Worm (Caenorhabditis elegans) whole organism, L2 larva: ENCODE measurements around the gene srr-7.
A peak's percentile ranks its signal among the peaks of the same experiment; 100 is the strongest.

Experiments used
- R02D3.7 ChIP-seq: fragments of 150-350 bp; optimal IDR thresholded peaks from 2 replicates; lab custom pipeline; 2014; ENCODE audit warnings: missing biosample characterization, missing genetic modification characterization
- Y55F3AM.14 ChIP-seq: fragments of 200-800 bp; sonication (Bioruptor generic); optimal IDR thresholded peaks from 2 replicates; lab custom pipeline; 2018; ENCODE audit warnings: mild to moderate bottlenecking, missing genetic modification characterization, missing compliant biosample characterization
- ZK546.5 ChIP-seq: sonication (generic microtip); optimal IDR thresholded peaks from 2 replicates; lab custom pipeline; 2017; ENCODE audit warnings: missing biosample characterization, missing genetic modification characterization
- alr-1 ChIP-seq: fragments of 150-350 bp; optimal IDR thresholded peaks from 2 replicates; lab custom pipeline; 2014; ENCODE audit warnings: missing biosample characterization, missing genetic modification characterization
- aly-2 ChIP-seq: fragments of 150-350 bp; optimal IDR thresholded peaks from 2 replicates; lab custom pipeline; 2014; ENCODE audit warnings: missing biosample characterization, missing genetic modification characterization
- ama-1 ChIP-seq: fragments of 150-350 bp; optimal IDR thresholded peaks from 2 replicates; lab custom pipeline; 2018; ENCODE audit warnings: inconsistent platforms
- blmp-1 ChIP-seq: sonication (generic microtip); optimal IDR thresholded peaks from 2 replicates; lab custom pipeline; 2017; ENCODE audit warnings: missing genetic modification characterization, mild to moderate bottlenecking, missing compliant biosample characterization, antibody characterized with exemption, moderate library complexity; ENCODE audit not compliant: insufficient read depth
- ceh-16 ChIP-seq: fragments of 150-350 bp; optimal IDR thresholded peaks from 2 replicates; lab custom pipeline; 2014; ENCODE audit warnings: missing biosample characterization, missing genetic modification characterization
- ceh-82 ChIP-seq: fragments of 150-350 bp; optimal IDR thresholded peaks from 2 replicates; lab custom pipeline; 2014; ENCODE audit warnings: missing biosample characterization, missing genetic modification characterization
- crh-2 ChIP-seq: sonication (generic microtip); optimal IDR thresholded peaks from 2 replicates; lab custom pipeline; 2017; ENCODE audit warnings: missing biosample characterization, missing genetic modification characterization
- egl-27 ChIP-seq: sonication (generic microtip); optimal IDR thresholded peaks from 3 replicates; lab custom pipeline; 2017; ENCODE audit warnings: missing biosample characterization, missing genetic modification reagents, missing genetic modification characterization
- fos-1 ChIP-seq: fragments of 150-350 bp; optimal IDR thresholded peaks from 2 replicates; lab custom pipeline; 2014; ENCODE audit warnings: missing biosample characterization, missing genetic modification characterization
- gmeb-1 ChIP-seq: fragments of 150-350 bp; optimal IDR thresholded peaks from 2 replicates; lab custom pipeline; 2014; ENCODE audit warnings: missing biosample characterization, missing genetic modification characterization
- lin-13 ChIP-seq: fragments of 150-350 bp; optimal IDR thresholded peaks from 2 replicates; lab custom pipeline; 2014; ENCODE audit warnings: missing biosample characterization, missing genetic modification reagents, missing genetic modification characterization
- lin-39 ChIP-seq: fragments of 150-350 bp; optimal IDR thresholded peaks from 2 replicates; lab custom pipeline; 2014; ENCODE audit warnings: missing biosample characterization, missing genetic modification reagents, missing genetic modification characterization
- lsy-2 ChIP-seq, 2 experiments: fragments of 150-350 bp in 1 of 2; sonication (generic microtip) in 1 of 2; optimal IDR thresholded peaks; 2 replicates each; lab custom pipeline; 2014 to 2017; ENCODE audit warnings: missing biosample characterization in 2 of 2, missing genetic modification characterization in 2 of 2
- mab-5 ChIP-seq: fragments of 150-350 bp; optimal IDR thresholded peaks from 2 replicates; lab custom pipeline; 2014; ENCODE audit warnings: missing biosample characterization, missing genetic modification characterization
- mbf-1 ChIP-seq: sonication (generic microtip); optimal IDR thresholded peaks from 2 replicates; lab custom pipeline; 2017; ENCODE audit warnings: missing biosample characterization, missing genetic modification characterization
- mdl-1 ChIP-seq, 2 experiments: fragments of 150-350 bp in 1 of 2; sonication (generic microtip) in 1 of 2; optimal IDR thresholded peaks; 2 replicates each; lab custom pipeline; 2017; ENCODE audit warnings: missing biosample characterization in 2 of 2, missing genetic modification characterization in 2 of 2
- nhr-10 ChIP-seq: sonication (generic microtip); optimal IDR thresholded peaks from 2 replicates; lab custom pipeline; 2017; ENCODE audit warnings: missing biosample characterization, missing genetic modification characterization
- nhr-129 ChIP-seq: fragments of 150-350 bp; optimal IDR thresholded peaks from 2 replicates; lab custom pipeline; 2014; ENCODE audit warnings: missing biosample characterization, missing genetic modification characterization
- nhr-21 ChIP-seq: fragments of 150-350 bp; optimal IDR thresholded peaks from 2 replicates; lab custom pipeline; 2014; ENCODE audit warnings: missing biosample characterization, missing genetic modification characterization
- nhr-23 ChIP-seq: fragments of 150-350 bp; optimal IDR thresholded peaks from 2 replicates; lab custom pipeline; 2014; ENCODE audit warnings: missing biosample characterization, missing genetic modification reagents, missing genetic modification characterization
- nhr-237 ChIP-seq: fragments of 150-350 bp; optimal IDR thresholded peaks from 2 replicates; lab custom pipeline; 2014; ENCODE audit warnings: missing biosample characterization, missing genetic modification characterization
- nhr-25 ChIP-seq: fragments of 150-350 bp; sonication (generic microtip); optimal IDR thresholded peaks from 3 replicates; lab custom pipeline; 2014; ENCODE audit warnings: missing biosample characterization, missing genetic modification characterization
- sem-4 ChIP-seq: fragments of 150-350 bp; optimal IDR thresholded peaks from 2 replicates; lab custom pipeline; 2014; ENCODE audit warnings: missing biosample characterization, missing genetic modification reagents, missing genetic modification characterization
- skn-1 ChIP-seq: sonication (generic microtip); optimal IDR thresholded peaks from 2 replicates; lab custom pipeline; 2017; ENCODE audit warnings: missing biosample characterization, missing genetic modification characterization
- sma-3 ChIP-seq: sonication (generic microtip); optimal IDR thresholded peaks from 2 replicates; lab custom pipeline; 2016; ENCODE audit warnings: missing genetic modification reagents, missing genetic modification characterization, missing compliant biosample characterization
- sma-9 ChIP-seq, 2 experiments: fragments of 150-350 bp in 1 of 2; sonication (generic microtip) in 1 of 2; optimal IDR thresholded peaks; 2 replicates each; lab custom pipeline; 2014 to 2016; ENCODE audit warnings: missing genetic modification characterization in 2 of 2, mild to moderate bottlenecking in 1 of 2, missing biosample characterization in 1 of 2, missing compliant biosample characterization in 1 of 2, missing genetic modification reagents in 1 of 2, moderate library complexity in 1 of 2
- snpc-4 ChIP-seq: fragments of 150-350 bp; optimal IDR thresholded peaks from 2 replicates; lab custom pipeline; 2014; ENCODE audit warnings: missing biosample characterization, missing genetic modification characterization
- unc-55 ChIP-seq: fragments of 150-350 bp; sonication (generic microtip); optimal IDR thresholded peaks from 3 replicates; lab custom pipeline; 2014; ENCODE audit warnings: missing biosample characterization, missing genetic modification reagents, missing genetic modification characterization
- unc-62 ChIP-seq: fragments of 150-350 bp; optimal IDR thresholded peaks from 2 replicates; lab custom pipeline; 2014; ENCODE audit warnings: missing biosample characterization, missing genetic modification reagents, missing genetic modification characterization
- zag-1 ChIP-seq: fragments of 150-350 bp; optimal IDR thresholded peaks from 2 replicates; lab custom pipeline; 2014; ENCODE audit warnings: missing biosample characterization, missing genetic modification characterization
- ztf-1 ChIP-seq: fragments of 200-800 bp; sonication (Bioruptor generic); conservative IDR thresholded peaks from 2 replicates; pipeline ENCODE4 v1.3.6; 2022; ENCODE audit warnings: missing genetic modification characterization, missing compliant biosample characterization
- ztf-11 ChIP-seq: sonication (generic microtip); optimal IDR thresholded peaks from 2 replicates; lab custom pipeline; 2017; ENCODE audit warnings: missing biosample characterization, missing genetic modification characterization
- ztf-4 ChIP-seq: fragments of 150-350 bp; optimal IDR thresholded peaks from 2 replicates; lab custom pipeline; 2014; ENCODE audit warnings: missing biosample characterization, missing genetic modification characterization

The srr-7 gene

DNA sequence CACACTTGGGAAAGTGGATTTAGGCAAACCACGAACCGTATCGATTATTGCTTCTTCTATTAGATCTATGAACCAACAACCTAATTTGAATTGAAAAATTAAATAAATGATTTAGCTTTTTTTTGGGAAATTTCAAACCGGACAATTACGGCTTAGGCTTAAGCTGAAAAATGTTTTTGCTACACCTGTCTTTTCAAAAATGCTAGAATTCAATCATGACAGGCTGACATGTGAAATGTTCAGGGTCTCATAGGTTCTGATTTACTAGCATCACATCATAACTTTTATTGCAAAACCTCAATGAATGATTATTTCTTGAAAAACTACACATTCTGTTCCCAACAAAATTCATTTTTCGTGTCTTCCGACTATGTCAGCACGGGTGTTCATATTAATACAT lies 25.2 kb downstream of the srr-7 start, which contains the start of gene srh-55:
Gene srh-55, plus strand, starts transcription at position 301 of the 400 bp plus-strand sequence.
- no peak for TF ChIP-seq sma-3
- no peak for TF ChIP-seq lin-39 (tag; lab: Kevin White, UChicago)
- no peak for TF ChIP-seq alr-1 (tag; lab: Kevin White, UChicago)
- TF ChIP-seq ceh-16 (tag; lab: Kevin White, UChicago), result no peak
- TF ChIP-seq unc-55, result no peak
- TF ChIP-seq ama-1, result no peak
- no peak for TF ChIP-seq ceh-82
- no peak for TF ChIP-seq blmp-1 (tag; lab: Kevin White, UChicago)
- no peak for TF ChIP-seq mbf-1 (tag; lab: Kevin White, UChicago)
- no peak for TF ChIP-seq nhr-25 (tag; lab: Kevin White, UChicago)
- no peak for TF ChIP-seq aly-2 (tag; lab: Kevin White, UChicago)
- TF ChIP-seq nhr-237 (tag; lab: Kevin White, UChicago), result no peak
- no peak for TF ChIP-seq lin-13 (GFP tag; lab: Kevin White, UChicago)
- TF ChIP-seq ZK546.5 (tag; lab: Kevin White, UChicago), result no peak
- TF ChIP-seq nhr-23, result no peak
- no peak for TF ChIP-seq lsy-2 (tag; optimal IDR thresholded peaks at IDR 0.05; lab: Kevin White, UChicago)
- TF ChIP-seq, all 48 proteins: peak for 0

DNA sequence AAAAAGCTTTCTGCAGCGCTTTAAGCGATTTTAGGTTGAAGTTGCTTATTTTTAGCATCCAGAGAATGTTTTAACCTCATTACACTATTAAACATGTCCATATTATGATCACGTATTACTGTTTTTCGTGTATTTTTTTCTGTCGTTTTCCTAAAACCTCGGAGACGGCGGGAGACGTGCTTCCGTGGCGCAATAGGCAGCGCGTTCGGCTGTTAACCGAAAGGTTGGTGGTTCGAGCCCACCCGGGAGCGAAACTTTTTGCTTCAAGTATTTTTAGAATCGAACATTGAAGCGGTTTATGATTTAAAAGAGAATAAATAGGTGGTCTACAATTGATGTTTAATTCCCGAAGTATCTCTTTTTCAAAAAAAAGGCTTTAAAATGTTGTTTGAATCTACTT lies 28.4 kb downstream of the srr-7 start:
- TF ChIP-seq sma-3, result peak; percentile 22
- peak; percentile 8 for TF ChIP-seq fos-1
- TF ChIP-seq ama-1, result no peak
- TF ChIP-seq crh-2 (tag; lab: Kevin White, UChicago), result no peak
- TF ChIP-seq zag-1 (tag; lab: Kevin White, UChicago), result no peak

DNA sequence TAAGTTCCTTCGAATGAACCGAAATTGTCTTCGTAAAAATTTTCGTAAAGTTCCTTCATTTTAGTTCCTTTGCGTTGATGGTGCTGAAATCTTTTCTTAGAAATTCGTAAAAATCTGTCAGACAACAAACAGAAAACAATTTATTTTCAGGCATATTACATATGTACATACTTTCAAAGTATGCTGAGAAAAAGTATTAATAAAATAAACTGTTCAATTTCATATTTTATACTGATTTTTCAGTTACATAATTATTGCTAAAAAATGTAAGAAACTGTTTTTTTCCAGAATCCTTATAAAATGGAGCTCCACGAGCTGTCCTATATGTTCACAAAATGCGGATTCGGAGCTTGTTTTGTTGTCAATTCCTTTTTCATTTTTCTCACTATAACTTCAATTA lies 30.6 kb downstream of the srr-7 start, which contains the start of gene str-45:
Gene str-45, plus strand, starts transcription at position 301 of the 400 bp plus-strand sequence.
- TF ChIP-seq mab-5 (no peak), nhr-10 (tag; lab: Kevin White, UChicago) (no peak), Y55F3AM.14 (GFP tag; lab: Kevin White, UChicago) (no peak), zag-1 (tag; lab: Kevin White, UChicago) (no peak), sma-3 (no peak), ztf-1 (GFP tag; lab: Robert Waterston, UW) (no peak), ceh-16 (tag; lab: Kevin White, UChicago) (no peak), ama-1 (no peak), nhr-25 (tag; lab: Kevin White, UChicago) (no peak), blmp-1 (tag; lab: Kevin White, UChicago) (no peak), sem-4 (tag; lab: Kevin White, UChicago) (no peak), ztf-11 (no peak), mbf-1 (tag; lab: Kevin White, UChicago) (no peak), R02D3.7 (tag; lab: Kevin White, UChicago) (no peak), ceh-82 (no peak), lsy-2 (tag; optimal IDR thresholded peaks at IDR 0.05; lab: Kevin White, UChicago) (no peak)
- TF ChIP-seq, all 48 proteins: peak for 0

DNA sequence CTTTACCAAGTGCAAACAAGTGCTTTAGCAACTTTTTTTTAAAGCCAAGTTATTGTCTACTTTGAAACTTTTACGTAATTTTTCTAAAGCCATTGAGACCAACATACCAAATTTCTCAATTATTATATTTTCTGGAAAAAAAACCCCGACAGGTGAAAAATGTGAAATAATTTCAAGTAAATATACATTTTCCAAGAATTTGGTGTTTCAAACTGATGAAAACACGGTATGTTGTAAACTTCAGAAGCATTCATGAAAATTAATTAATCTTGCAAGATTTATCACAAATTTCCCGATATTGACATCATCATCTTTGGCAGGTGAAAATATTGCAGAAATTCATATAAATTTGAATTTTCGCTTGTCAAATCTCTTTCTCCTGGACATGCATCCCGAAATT lies 34.6 kb downstream of the srr-7 start, which contains the start of gene srz-11:
Gene srz-11, plus strand, starts transcription at position 386 of the 400 bp plus-strand sequence.
- TF ChIP-seq snpc-4, result no peak
- TF ChIP-seq ama-1, result no peak
- no peak for TF ChIP-seq nhr-23
- no peak for TF ChIP-seq alr-1 (tag; lab: Kevin White, UChicago)

DNA sequence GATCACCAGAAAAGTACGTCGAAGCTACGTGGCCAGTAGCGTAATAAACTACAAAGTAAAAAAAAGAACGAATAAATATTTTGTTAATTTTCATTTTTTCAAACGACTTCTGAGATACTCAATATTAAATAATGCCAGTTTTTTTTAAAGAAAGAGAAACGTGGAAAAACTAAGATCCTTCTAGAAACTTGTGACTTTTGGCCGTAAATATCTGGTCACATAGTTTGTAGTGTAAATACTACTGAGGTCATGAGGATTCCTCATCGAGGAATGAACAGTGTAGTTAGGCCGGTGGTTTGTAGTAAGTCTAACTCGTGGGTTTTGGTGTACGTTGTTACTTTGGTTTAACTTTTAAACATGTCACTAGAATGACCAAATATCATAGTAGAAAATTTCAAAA lies 40.0 kb downstream of the srr-7 start:
- peak; percentile 13 for TF ChIP-seq nhr-129

DNA sequence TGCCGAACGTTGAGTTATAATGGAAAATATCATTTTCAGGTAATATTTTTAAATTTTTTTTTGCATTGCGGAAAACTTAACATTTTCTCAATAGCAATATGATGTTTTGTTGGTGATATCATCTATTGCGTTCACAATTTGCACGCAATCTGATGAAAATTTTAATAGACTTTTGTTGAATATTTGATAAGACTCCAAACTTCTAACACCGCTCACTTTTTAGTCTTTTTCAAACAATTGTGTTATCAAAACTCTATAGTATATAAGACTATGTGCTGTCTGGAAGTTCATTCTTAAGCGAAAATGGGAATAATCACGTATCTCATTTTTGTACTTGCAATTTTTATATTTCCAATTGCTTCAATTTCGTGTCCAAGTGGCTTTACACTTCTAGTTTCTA lies 47.4 kb downstream of the srr-7 start, which contains the start of gene clec-47:
Gene clec-47, plus strand, starts transcription at position 301 of the 400 bp plus-strand sequence.
- TF ChIP-seq ceh-82 (no peak), egl-27 (tag; lab: Kevin White, UChicago) (no peak), sma-9 (GFP tag; optimal IDR thresholded peaks at IDR 0.05; lab: Kevin White, UChicago) (no peak), sma-9 (tag; optimal IDR thresholded peaks at IDR 0.05; lab: Kevin White, UChicago) (no peak), lin-13 (GFP tag; lab: Kevin White, UChicago) (no peak), ZK546.5 (tag; lab: Kevin White, UChicago) (no peak), nhr-21 (no peak), sma-3 (no peak), ama-1 (no peak), mdl-1 (tag; optimal IDR thresholded peaks at IDR 0.05; lab: Kevin White, UChicago) (no peak), skn-1 (tag; lab: Kevin White, UChicago) (no peak), gmeb-1 (tag; lab: Kevin White, UChicago) (no peak), nhr-129 (no peak), alr-1 (tag; lab: Kevin White, UChicago) (no peak), zag-1 (tag; lab: Kevin White, UChicago) (no peak), snpc-4 (no peak), unc-62 (GFP tag; lab: Kevin White, UChicago) (no peak), ztf-4 (tag; lab: Kevin White, UChicago) (no peak), nhr-23 (no peak), nhr-237 (tag; lab: Kevin White, UChicago) (no peak), unc-55 (no peak)
- TF ChIP-seq, all 48 proteins: peak for 0
